Fruit fly (Drosophila melanogaster) whole organism, adult: ENCODE measurements around the gene Kdm2.
A peak's percentile ranks its signal among the peaks of the same experiment; 100 is the strongest.

Experiments
- CG11617 ChIP-seq: fragments of 200-800 bp; sonication (Bioruptor generic); optimal IDR thresholded peaks from 2 replicates; lab custom pipeline; 2017; ENCODE audit warnings: mild to moderate bottlenecking, missing biosample characterization, missing genetic modification reagents, missing genetic modification characterization
- CG12768 ChIP-seq: fragments of 200-800 bp; sonication (Bioruptor generic); optimal IDR thresholded peaks from 2 replicates; lab custom pipeline; 2017; ENCODE audit warnings: missing biosample characterization, missing genetic modification characterization, mild to moderate bottlenecking, moderate library complexity, missing genetic modification reagents
- CG14711 ChIP-seq: fragments of 200-800 bp; sonication (Bioruptor generic); optimal IDR thresholded peaks from 2 replicates; lab custom pipeline; 2018; ENCODE audit warnings: missing biosample characterization, mild to moderate bottlenecking, missing genetic modification characterization, moderate library complexity
- CG1620 ChIP-seq: fragments of 200-800 bp; sonication (Bioruptor generic); optimal IDR thresholded peaks from 2 replicates; lab custom pipeline; 2016; ENCODE audit warnings: missing biosample characterization, missing genetic modification characterization
- CG33017 ChIP-seq: fragments of 200-800 bp; sonication (Bioruptor generic); optimal IDR thresholded peaks from 2 replicates; lab custom pipeline; 2018; ENCODE audit warnings: missing biosample characterization, mild to moderate bottlenecking, missing genetic modification characterization, moderate library complexity
- CG5204 ChIP-seq: fragments of 200-800 bp; sonication (Bioruptor generic); optimal IDR thresholded peaks from 2 replicates; lab custom pipeline; 2016; ENCODE audit warnings: missing biosample characterization, missing genetic modification characterization
- CG7045 ChIP-seq: fragments of 200-800 bp; sonication (Bioruptor generic); optimal IDR thresholded peaks from 2 replicates; lab custom pipeline; 2017; ENCODE audit warnings: missing biosample characterization, mild to moderate bottlenecking, missing genetic modification characterization
- CG7101 ChIP-seq: fragments of 200-800 bp; sonication (Bioruptor generic); optimal IDR thresholded peaks from 2 replicates; lab custom pipeline; 2018; ENCODE audit warnings: missing biosample characterization, mild to moderate bottlenecking, missing genetic modification characterization, moderate library complexity
- Clk ChIP-seq: fragments of 200-800 bp; sonication (Bioruptor generic); optimal IDR thresholded peaks from 2 replicates; lab custom pipeline; 2017; ENCODE audit warnings: missing biosample characterization, missing genetic modification characterization
- Crg-1 ChIP-seq: fragments of 200-800 bp; sonication (Bioruptor generic); optimal IDR thresholded peaks from 2 replicates; lab custom pipeline; 2016; ENCODE audit warnings: missing biosample characterization, missing genetic modification characterization
- Hr96 ChIP-seq: fragments of 200-800 bp; sonication (Bioruptor generic); optimal IDR thresholded peaks from 2 replicates; lab custom pipeline; 2016; ENCODE audit warnings: missing biosample characterization, missing genetic modification characterization
- Mnt ChIP-seq: fragments of 200-800 bp; sonication (Bioruptor generic); optimal IDR thresholded peaks from 2 replicates; lab custom pipeline; 2016; ENCODE audit warnings: missing biosample characterization, mild to moderate bottlenecking, missing genetic modification characterization
- bab1 ChIP-seq: fragments of 200-800 bp; sonication (Bioruptor generic); optimal IDR thresholded peaks from 3 replicates; lab custom pipeline; 2019; ENCODE audit warnings: missing biosample characterization, mild to moderate bottlenecking, missing genetic modification characterization, moderate library complexity
- cic ChIP-seq: fragments of 200-800 bp; sonication (Bioruptor generic); optimal IDR thresholded peaks from 2 replicates; lab custom pipeline; 2017; ENCODE audit warnings: missing biosample characterization, mild to moderate bottlenecking, missing genetic modification characterization, moderate library complexity
- cnc ChIP-seq, 2 experiments: fragments of >200 bp; optimal IDR thresholded peaks; 2 replicates each; lab custom pipeline; 2017
- kay ChIP-seq: fragments of 200-800 bp; sonication (Bioruptor generic); peaks from one replicate; lab custom pipeline; 2016; ENCODE audit warnings: missing biosample characterization, missing genetic modification characterization, borderline replicate concordance
- ovo ChIP-seq: fragments of 200-800 bp; sonication (Bioruptor generic); optimal IDR thresholded peaks from 2 replicates; lab custom pipeline; 2016; ENCODE audit warnings: missing biosample characterization, missing genetic modification characterization
- pad ChIP-seq: fragments of 200-800 bp; sonication (Bioruptor generic); optimal IDR thresholded peaks from 3 replicates; lab custom pipeline; 2017; ENCODE audit warnings: missing biosample characterization, missing genetic modification characterization, mild to moderate bottlenecking, moderate library complexity, missing genetic modification reagents
- tj ChIP-seq: fragments of 200-800 bp; sonication (Bioruptor generic); optimal IDR thresholded peaks from 3 replicates; lab custom pipeline; 2017; ENCODE audit warnings: missing biosample characterization, mild to moderate bottlenecking, missing genetic modification characterization, moderate library complexity
- toe ChIP-seq: fragments of 200-800 bp; sonication (Bioruptor generic); optimal IDR thresholded peaks from 2 replicates; lab custom pipeline; 2016; ENCODE audit warnings: missing biosample characterization, missing genetic modification characterization

The Kdm2 gene

DNA sequence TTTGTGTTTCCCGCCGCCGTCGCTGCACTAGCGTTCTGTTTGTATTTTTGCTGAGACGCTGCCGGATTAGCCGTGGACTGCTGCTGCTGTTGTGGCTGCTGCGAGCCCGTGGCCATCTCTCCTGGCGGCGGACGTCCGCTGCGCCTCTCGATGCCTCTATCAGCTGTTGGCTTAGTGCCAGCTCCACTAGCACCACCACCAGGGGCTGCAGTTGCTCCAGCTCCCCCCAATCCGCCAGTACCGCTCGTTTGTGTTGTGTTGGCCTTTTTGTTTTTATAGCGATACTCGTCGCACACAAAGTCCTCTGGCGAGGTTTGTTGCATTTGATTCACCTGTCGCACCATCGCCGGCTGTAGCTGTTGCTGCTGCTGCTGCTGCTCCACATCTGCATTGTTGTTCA, 41.6 kb upstream of the Kdm2 start:
- TF ChIP-seq Mnt (GFP tag; lab: Kevin White, UChicago) (peak; percentile 43), Crg-1 (GFP tag; lab: Kevin White, UChicago) (peak; percentile 27), bab1 (GFP tag; lab: Kevin White, UChicago) (no peak), pad (peak; percentile 53), CG1620 (GFP tag; lab: Kevin White, UChicago) (peak; percentile 34), Clk (GFP tag; lab: Kevin White, UChicago) (peak; percentile 29), CG11617 (GFP tag; lab: Kevin White, UChicago) (no peak), toe (GFP tag; lab: Kevin White, UChicago) (no peak)

DNA sequence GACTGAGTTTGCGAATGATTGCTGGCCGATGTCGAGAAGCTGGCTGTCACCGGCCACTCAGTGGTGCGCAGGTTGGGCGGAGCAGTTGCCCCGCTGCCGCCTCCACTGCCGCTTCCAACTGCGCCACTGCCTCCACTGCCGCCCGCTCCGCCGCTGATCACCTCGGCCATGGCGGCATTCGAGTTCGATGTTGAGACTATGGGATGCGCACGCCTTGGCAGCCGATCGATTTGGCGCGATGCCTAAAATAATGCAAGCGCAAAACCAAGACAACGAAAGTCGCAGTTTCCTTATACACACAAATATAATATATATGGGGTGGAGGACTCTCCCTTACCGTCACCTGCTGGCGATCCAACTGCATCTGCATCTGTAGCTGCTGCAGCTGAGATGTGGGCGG, 40.6 kb upstream of the Kdm2 start:
- TF ChIP-seq CG5204 (GFP tag; lab: Kevin White, UChicago) (no peak), ovo (no peak), pad (peak; percentile 71), kay (GFP tag; lab: Kevin White, UChicago) (no peak), toe (GFP tag; lab: Kevin White, UChicago) (no peak), Mnt (GFP tag; lab: Kevin White, UChicago) (peak; percentile 73), bab1 (GFP tag; lab: Kevin White, UChicago) (no peak), tj (GFP tag; lab: Kevin White, UChicago) (no peak), CG12768 (GFP tag; lab: Kevin White, UChicago) (peak; percentile 32), cic (GFP tag; lab: Kevin White, UChicago) (peak; percentile 42), CG33017 (peak; percentile 25), CG7045 (GFP tag; lab: Kevin White, UChicago) (no peak), Clk (GFP tag; lab: Kevin White, UChicago) (peak; percentile 36), cnc (optimal IDR thresholded peaks at IDR 0.05; lab: Kevin White, UChicago) (no peak), CG14711 (peak; percentile 7), Hr96 (GFP tag; lab: Kevin White, UChicago) (no peak), Crg-1 (GFP tag; lab: Kevin White, UChicago) (peak; percentile 21), CG1620 (GFP tag; lab: Kevin White, UChicago) (peak; percentile 20), CG7101 (peak; percentile 52), CG11617 (GFP tag; lab: Kevin White, UChicago) (peak; percentile 64)

DNA sequence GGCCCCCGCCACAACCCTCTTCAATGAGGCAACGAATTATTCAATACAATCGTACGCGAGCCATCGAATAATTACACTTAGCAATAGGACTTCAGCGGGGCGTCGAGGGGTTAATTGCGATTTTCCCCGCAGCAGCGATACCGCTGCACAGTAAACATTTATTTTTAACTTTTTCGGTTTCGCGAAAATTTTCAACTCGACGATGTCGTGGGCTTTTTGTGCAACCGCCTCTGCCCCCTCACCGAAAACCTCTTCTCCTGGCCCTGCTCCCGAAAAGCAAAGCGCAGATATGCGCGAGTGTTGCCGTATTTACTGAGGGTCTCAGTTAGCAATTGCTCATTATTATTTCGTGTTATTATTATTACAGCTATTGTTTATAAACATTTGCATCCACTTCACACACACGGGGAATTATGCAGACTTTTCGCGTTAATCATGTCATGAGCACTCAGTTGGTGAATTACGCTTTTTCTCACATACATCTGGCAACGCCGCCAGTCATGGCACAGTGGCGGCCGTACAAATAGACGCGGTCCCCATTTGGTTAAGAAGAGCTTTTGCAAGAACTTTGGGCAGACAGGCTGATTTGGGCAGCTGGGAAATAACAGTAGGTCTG, 38.4 kb upstream of the Kdm2 start:
- peak; percentile 61 for TF ChIP-seq Clk (GFP tag; lab: Kevin White, UChicago)
- peak; percentile 71 for TF ChIP-seq bab1 (GFP tag; lab: Kevin White, UChicago)
- TF ChIP-seq Mnt (GFP tag; lab: Kevin White, UChicago): peak; percentile 84
- TF ChIP-seq CG5204 (GFP tag; lab: Kevin White, UChicago): no peak
- TF ChIP-seq cic (GFP tag; lab: Kevin White, UChicago): peak; percentile 74
- TF ChIP-seq pad: peak; percentile 93
- peak; percentile 55 for TF ChIP-seq CG33017
- TF ChIP-seq cnc (optimal IDR thresholded peaks at IDR 0.05; lab: Kevin White, UChicago): no peak
- TF ChIP-seq kay (GFP tag; lab: Kevin White, UChicago): no peak
- no peak for TF ChIP-seq toe (GFP tag; lab: Kevin White, UChicago)
- TF ChIP-seq CG7045 (GFP tag; lab: Kevin White, UChicago): peak; percentile 50
- TF ChIP-seq CG1620 (GFP tag; lab: Kevin White, UChicago): peak; percentile 61
- peak; percentile 76 for TF ChIP-seq Crg-1 (GFP tag; lab: Kevin White, UChicago)
- TF ChIP-seq Hr96 (GFP tag; lab: Kevin White, UChicago): no peak
- TF ChIP-seq CG11617 (GFP tag; lab: Kevin White, UChicago): peak; percentile 82
- peak; percentile 43 for TF ChIP-seq CG14711
- TF ChIP-seq ovo: no peak
- peak; percentile 18 for TF ChIP-seq CG12768 (GFP tag; lab: Kevin White, UChicago)
- TF ChIP-seq CG7101: peak; percentile 49
- TF ChIP-seq tj (GFP tag; lab: Kevin White, UChicago): peak; percentile 62

DNA sequence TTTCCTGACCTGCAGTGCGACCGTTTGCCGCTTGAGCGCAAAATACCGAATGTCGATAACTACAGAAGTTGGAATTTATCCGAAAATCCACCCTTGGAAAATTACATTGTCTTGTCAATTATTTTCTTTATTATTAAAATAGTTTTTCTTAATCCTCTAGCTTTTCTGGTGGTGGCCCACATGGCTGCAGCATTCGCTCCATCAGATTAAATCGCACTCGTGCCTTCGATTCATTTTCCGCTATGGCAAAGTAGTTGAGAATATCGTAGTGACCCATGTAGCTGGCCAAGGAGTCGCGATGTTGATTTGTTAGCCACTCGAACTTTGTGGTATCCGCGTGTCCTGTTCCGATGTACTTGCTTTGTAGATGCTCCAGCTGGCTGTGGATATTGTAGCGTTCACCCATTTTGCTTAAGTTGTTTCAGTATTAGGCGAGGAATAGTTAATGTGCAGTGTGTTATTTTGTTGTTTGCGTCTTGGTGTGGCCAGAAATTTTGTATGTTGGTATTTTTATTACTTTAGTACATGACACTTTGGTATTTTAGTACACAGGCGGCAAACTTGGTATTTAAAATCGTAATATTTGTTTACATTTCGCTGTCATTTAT, 37.3 kb upstream of the Kdm2 start, which contains the start of the genes Kcmf1, Sf3b5 and CG11986:
Kcmf1 (minus strand) TSS at position 51 of the 608 bp plus-strand sequence.
Sf3b5 (minus strand) TSS at position 483 of the 608 bp plus-strand sequence.
CG11986 (plus strand) TSS at position 588 of the 608 bp plus-strand sequence.
- TF ChIP-seq cic (GFP tag; lab: Kevin White, UChicago): no peak
- no peak for TF ChIP-seq Hr96 (GFP tag; lab: Kevin White, UChicago)
- TF ChIP-seq CG12768 (GFP tag; lab: Kevin White, UChicago): no peak
- TF ChIP-seq CG7045 (GFP tag; lab: Kevin White, UChicago): no peak
- no peak for TF ChIP-seq CG11617 (GFP tag; lab: Kevin White, UChicago)
- no peak for TF ChIP-seq cnc (optimal IDR thresholded peaks at IDR 0.05; lab: Kevin White, UChicago)
- no peak for TF ChIP-seq pad
- TF ChIP-seq kay (GFP tag; lab: Kevin White, UChicago): no peak
- TF ChIP-seq tj (GFP tag; lab: Kevin White, UChicago): no peak
- no peak for TF ChIP-seq toe (GFP tag; lab: Kevin White, UChicago)
- no peak for TF ChIP-seq CG1620 (GFP tag; lab: Kevin White, UChicago)
- TF ChIP-seq Crg-1 (GFP tag; lab: Kevin White, UChicago): no peak
- no peak for TF ChIP-seq CG7101

DNA sequence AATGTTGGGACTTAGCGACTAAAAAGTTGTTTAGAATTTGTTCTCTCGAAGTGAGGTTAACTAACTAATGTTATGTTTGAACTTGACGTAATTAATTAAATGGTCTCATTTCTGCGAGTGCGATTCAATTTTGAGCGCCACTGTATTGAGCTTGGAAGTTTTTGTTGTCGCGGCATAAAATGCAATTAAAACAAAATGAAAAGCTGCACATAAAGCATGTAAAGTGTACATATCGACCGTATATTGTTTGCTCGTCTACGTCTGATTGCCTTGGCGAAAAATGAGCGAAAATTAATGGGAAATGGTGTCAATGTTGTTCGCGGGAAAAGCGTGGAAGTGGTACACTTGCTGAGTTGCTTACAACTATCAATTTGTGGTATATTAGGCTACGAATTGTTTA, 35.4 kb upstream of the Kdm2 start:
- TF ChIP-seq CG1620 (GFP tag; lab: Kevin White, UChicago): no peak
- no peak for TF ChIP-seq CG7101
- peak; percentile 95 for TF ChIP-seq tj (GFP tag; lab: Kevin White, UChicago)
- TF ChIP-seq Mnt (GFP tag; lab: Kevin White, UChicago): no peak
- TF ChIP-seq CG12768 (GFP tag; lab: Kevin White, UChicago): no peak
- no peak for TF ChIP-seq cic (GFP tag; lab: Kevin White, UChicago)
- TF ChIP-seq pad: no peak
- no peak for TF ChIP-seq Clk (GFP tag; lab: Kevin White, UChicago)
- TF ChIP-seq Crg-1 (GFP tag; lab: Kevin White, UChicago): no peak
- TF ChIP-seq CG5204 (GFP tag; lab: Kevin White, UChicago): no peak
- TF ChIP-seq CG14711: no peak
- TF ChIP-seq bab1 (GFP tag; lab: Kevin White, UChicago): peak; percentile 17
